ENCODE assay signal across 3 fruit fly cellular contexts in genomic region chrX:8163452-8163851, dm6.
TF ChIP-seq lines count a peak whose summit lies in the region.

No protein-coding gene starts in this region.

- no peak for TF ChIP-seq CTCF in whole organism, embryonic (GFP tag; optimal IDR thresholded peaks at IDR 0.05; lab: Kevin White, UChicago)

TF ChIP-seq in whole organism, embryonic, 481 proteins besides CTCF, POLR2A, EP300 and RAD21:
- TF ChIP-seq Atf6 (GFP tag; IDR thresholded peaks at IDR 0.05; lab: Robert Waterston, UW) = no peak
- peak; percentile 52; the same call in 1 of the 2 replicates for TF ChIP-seq Drgx (GFP tag; IDR thresholded peaks at IDR 0.05; lab: Robert Waterston, UW)

TF ChIP-seq in whole organism, prepupa, 60 proteins besides CTCF, POLR2A, EP300 and RAD21:
- TF ChIP-seq CG6854 (GFP tag; optimal IDR thresholded peaks at IDR 0.05; lab: Kevin White, UChicago) = no peak
- TF ChIP-seq CG11762 (GFP tag; optimal IDR thresholded peaks at IDR 0.05; lab: Kevin White, UChicago; ENCODE audit: insufficient read depth) = no peak
- peak; percentile 14 for TF ChIP-seq CG10631 (GFP tag; optimal IDR thresholded peaks at IDR 0.05; lab: Kevin White, UChicago)
- TF ChIP-seq Gug (GFP tag; IDR thresholded peaks at IDR 0.05; lab: Robert Waterston, UW) = peak; percentile 31; the same call in 1 of the 2 replicates
- TF ChIP-seq Sox15 (GFP tag; optimal IDR thresholded peaks at IDR 0.05; lab: Kevin White, UChicago) = no peak
- TF ChIP-seq pdm3 (GFP tag; optimal IDR thresholded peaks at IDR 0.05; lab: Kevin White, UChicago) = peak; percentile 1
- no peak for TF ChIP-seq Sox14 (GFP tag; optimal IDR thresholded peaks at IDR 0.05; lab: Kevin White, UChicago)
- TF ChIP-seq CG3919 (GFP tag; optimal IDR thresholded peaks at IDR 0.05; lab: Kevin White, UChicago) = peak; percentile 14
- TF ChIP-seq Eip78C (GFP tag; lab: Kevin White, UChicago) = peak; percentile 73
- TF ChIP-seq Met (GFP tag; optimal IDR thresholded peaks at IDR 0.05; lab: Kevin White, UChicago) = no peak
- TF ChIP-seq acj6 (GFP tag; optimal IDR thresholded peaks at IDR 0.05; lab: Kevin White, UChicago) = peak; percentile 8
- no peak for TF ChIP-seq CG16779 (tag; optimal IDR thresholded peaks at IDR 0.05; lab: Kevin White, UChicago)
- TF ChIP-seq spab (GFP tag; optimal IDR thresholded peaks at IDR 0.05; lab: Kevin White, UChicago) = no peak
- TF ChIP-seq CG10669 (GFP tag; optimal IDR thresholded peaks at IDR 0.05; lab: Kevin White, UChicago) = no peak
- peak; percentile 60 for TF ChIP-seq CG6276 (GFP tag; optimal IDR thresholded peaks at IDR 0.05; lab: Kevin White, UChicago)
- no peak for TF ChIP-seq CG11902 (GFP tag; optimal IDR thresholded peaks at IDR 0.05; lab: Kevin White, UChicago)
- no peak for TF ChIP-seq ss (GFP tag; optimal IDR thresholded peaks at IDR 0.05; lab: Kevin White, UChicago)
- peak; percentile 2 for TF ChIP-seq svp (GFP tag; lab: Kevin White, UChicago)
- TF ChIP-seq CG32006 (GFP tag; optimal IDR thresholded peaks at IDR 0.05; lab: Kevin White, UChicago) = peak; percentile 74
- TF ChIP-seq CG15336 (GFP tag; IDR thresholded peaks at IDR 0.05; lab: Robert Waterston, UW) = peak; percentile 74
- TF ChIP-seq CG3032 (tag; optimal IDR thresholded peaks at IDR 0.05; lab: Kevin White, UChicago) = no peak
- no peak for TF ChIP-seq fkh (GFP tag; optimal IDR thresholded peaks at IDR 0.05; lab: Kevin White, UChicago)
- no peak for TF ChIP-seq CG31627 (GFP tag; optimal IDR thresholded peaks at IDR 0.05; lab: Kevin White, UChicago)
- TF ChIP-seq vri (GFP tag; optimal IDR thresholded peaks at IDR 0.05; lab: Kevin White, UChicago) = no peak
- TF ChIP-seq fd59A (GFP tag; optimal IDR thresholded peaks at IDR 0.05; lab: Kevin White, UChicago) = no peak
- no peak for TF ChIP-seq Blimp-1 (GFP tag; optimal IDR thresholded peaks at IDR 0.05; lab: Kevin White, UChicago)
- TF ChIP-seq CG6163 (GFP tag; IDR thresholded peaks at IDR 0.05; lab: Robert Waterston, UW) = peak; percentile 46; the same call in 1 of the 3 replicates
- TF ChIP-seq CG7368 (GFP tag; optimal IDR thresholded peaks at IDR 0.05; lab: Kevin White, UChicago) = no peak
- TF ChIP-seq salr (GFP tag; optimal IDR thresholded peaks at IDR 0.05; lab: Kevin White, UChicago) = peak in 1 of 2 experiments; percentile 2
- TF ChIP-seq CG1621 (tag; optimal IDR thresholded peaks at IDR 0.05; lab: Kevin White, UChicago) = no peak
- TF ChIP-seq achi (GFP tag; optimal IDR thresholded peaks at IDR 0.05; lab: Kevin White, UChicago) = peak; percentile 23
- peak; percentile 63; the same call in 2 of the 3 replicates for TF ChIP-seq CG8119 (GFP tag; IDR thresholded peaks at IDR 0.05; lab: Robert Waterston, UW)
- no peak for TF ChIP-seq fd85E (GFP tag; optimal IDR thresholded peaks at IDR 0.05; lab: Kevin White, UChicago)
- TF ChIP-seq net (GFP tag; optimal IDR thresholded peaks at IDR 0.05; lab: Kevin White, UChicago) = no peak
- TF ChIP-seq Hr4 (GFP tag; optimal IDR thresholded peaks at IDR 0.05; lab: Kevin White, UChicago) = peak; percentile 12
- no peak for TF ChIP-seq CG6808 (GFP tag; optimal IDR thresholded peaks at IDR 0.05; lab: Kevin White, UChicago)
- TF ChIP-seq Lpt (GFP tag; optimal IDR thresholded peaks at IDR 0.05; lab: Kevin White, UChicago) = peak; percentile 20
- no peak for TF ChIP-seq CG8319 (GFP tag; optimal IDR thresholded peaks at IDR 0.05; lab: Kevin White, UChicago)
- TF ChIP-seq eg (GFP tag; IDR thresholded peaks at IDR 0.05; lab: Robert Waterston, UW) = peak; percentile 68; the same call in 2 of the 3 replicates
- peak; percentile 39 for TF ChIP-seq CG4318 (GFP tag; optimal IDR thresholded peaks at IDR 0.05; lab: Kevin White, UChicago)
- TF ChIP-seq Smox (GFP tag; optimal IDR thresholded peaks at IDR 0.05; lab: Kevin White, UChicago) = no peak
- TF ChIP-seq CG11294 (GFP tag; IDR thresholded peaks at IDR 0.05; lab: Robert Waterston, UW) = no peak
- no peak for TF ChIP-seq OdsH (GFP tag; optimal IDR thresholded peaks at IDR 0.05; lab: Kevin White, UChicago)

TF ChIP-seq in whole organism, pupa, 21 proteins besides CTCF, POLR2A, EP300 and RAD21:
- TF ChIP-seq CG8301 (tag; optimal IDR thresholded peaks at IDR 0.05; lab: Kevin White, UChicago) (peak; percentile 78), Ets98B (GFP tag; IDR thresholded peaks at IDR 0.05; lab: Robert Waterston, UW) (peak; percentile 25; the same call in 1 of the 2 replicates), CG12605 (GFP tag; IDR thresholded peaks at IDR 0.05; lab: Robert Waterston, UW) (0 out of 2 replicates have a peak, but pooled peaks have one; percentile 12), Snoo (tag; optimal IDR thresholded peaks at IDR 0.05; lab: Kevin White, UChicago) (no peak), CG34367 (tag; optimal IDR thresholded peaks at IDR 0.05; lab: Kevin White, UChicago) (no peak), CG4496 (GFP tag; IDR thresholded peaks at IDR 0.05; lab: Robert Waterston, UW) (peak; percentile 69), CG14655 (GFP tag; optimal IDR thresholded peaks at IDR 0.05; lab: Kevin White, UChicago) (peak; percentile 73), EcR (GFP tag; optimal IDR thresholded peaks at IDR 0.05; lab: Kevin White, UChicago) (no peak)
TF ChIP-seq in whole organism, pupa: peak in this region for 5.

Comparison
In these comparisons a context has a peak if more than half of its experiments do, and no peak if none do; other contexts are left out.
1. Of the 7 proteins assayed by ChIP-seq in both whole organism, embryonic and whole organism, prepupa: peak only in whole organism, embryonic: none; only in whole organism, prepupa: Gug and Lpt; in both: none; in neither: 5.